Worm (Caenorhabditis elegans): Measurements from ENCODE around the gene lips-11.

The lips-11 gene

ce11 chrII:1110901-1111300 lies at the start of gene lips-11:
lips-11 (minus strand) TSS chrII:1111001.
- no peak for TF ChIP-seq W03F9.2 (tag; optimal IDR thresholded peaks at IDR 0.05)
- no peak for TF ChIP-seq dao-5 (tag; optimal IDR thresholded peaks at IDR 0.05)
- no peak for TF ChIP-seq him-1 (tag; optimal IDR thresholded peaks at IDR 0.05)

- no peak for TF ChIP-seq dao-5 (tag; optimal IDR thresholded peaks at IDR 0.05)
- no peak for TF ChIP-seq him-1 (tag; optimal IDR thresholded peaks at IDR 0.05)
- TF ChIP-seq W03F9.2 (tag; optimal IDR thresholded peaks at IDR 0.05) = no peak
These were observed 48.9 kb upstream of the lips-11 start for ce11 chrII:1159718-1160117.

- TF ChIP-seq him-1 (tag; optimal IDR thresholded peaks at IDR 0.05) = no peak
- TF ChIP-seq dao-5 (tag; optimal IDR thresholded peaks at IDR 0.05) = no peak
- no peak for TF ChIP-seq W03F9.2 (tag; optimal IDR thresholded peaks at IDR 0.05)
These were observed 46.3 kb upstream of the lips-11 start for ce11 chrII:1157135-1157534.

- TF ChIP-seq him-1 (tag; optimal IDR thresholded peaks at IDR 0.05) = no peak
- TF ChIP-seq W03F9.2 (tag; optimal IDR thresholded peaks at IDR 0.05) = no peak
- TF ChIP-seq dao-5 (tag; optimal IDR thresholded peaks at IDR 0.05) = no peak
These were observed 42.5 kb upstream of the lips-11 start for ce11 chrII:1153299-1153698.

- no peak for TF ChIP-seq W03F9.2 (tag; optimal IDR thresholded peaks at IDR 0.05)
These were observed 41.9 kb upstream of the lips-11 start for ce11 chrII:1152732-1153131.

ce11 chrII:1151810-1152209 lies 41.0 kb upstream of the lips-11 start:
- TF ChIP-seq W03F9.2 (tag; optimal IDR thresholded peaks at IDR 0.05) = no peak
- TF ChIP-seq him-1 (tag; optimal IDR thresholded peaks at IDR 0.05) = no peak
- no peak for TF ChIP-seq dao-5 (tag; optimal IDR thresholded peaks at IDR 0.05)

ce11 chrII:1149390-1149789 lies 38.6 kb upstream of the lips-11 start:
- TF ChIP-seq him-1 (tag; optimal IDR thresholded peaks at IDR 0.05) (no peak), dao-5 (tag; optimal IDR thresholded peaks at IDR 0.05) (no peak), W03F9.2 (tag; optimal IDR thresholded peaks at IDR 0.05) (no peak)

- no peak for TF ChIP-seq him-1 (tag; optimal IDR thresholded peaks at IDR 0.05)
- TF ChIP-seq dao-5 (tag; optimal IDR thresholded peaks at IDR 0.05) = no peak
- no peak for TF ChIP-seq W03F9.2 (tag; optimal IDR thresholded peaks at IDR 0.05)
These were observed 32.5 kb upstream of the lips-11 start for ce11 chrII:1143173-1143738.

- TF ChIP-seq dao-5 (tag; optimal IDR thresholded peaks at IDR 0.05) (no peak), him-1 (tag; optimal IDR thresholded peaks at IDR 0.05) (no peak), W03F9.2 (tag; optimal IDR thresholded peaks at IDR 0.05) (no peak)
These were observed 31.1 kb upstream of the lips-11 start for ce11 chrII:1141720-1142574.

ce11 chrII:1140689-1141088 lies 29.9 kb upstream of the lips-11 start, which contains the start of gene W09B6.4:
W09B6.4 (minus strand) TSS chrII:1140839.
- TF ChIP-seq dao-5 (tag; optimal IDR thresholded peaks at IDR 0.05) (no peak), W03F9.2 (tag; optimal IDR thresholded peaks at IDR 0.05) (no peak), him-1 (tag; optimal IDR thresholded peaks at IDR 0.05) (no peak)

- TF ChIP-seq W03F9.2 (tag; optimal IDR thresholded peaks at IDR 0.05) (no peak), him-1 (tag; optimal IDR thresholded peaks at IDR 0.05) (no peak), dao-5 (tag; optimal IDR thresholded peaks at IDR 0.05) (no peak)
These were observed 27.8 kb upstream of the lips-11 start for ce11 chrII:1138618-1139017.

ce11 chrII:1136485-1136884 lies 25.7 kb upstream of the lips-11 start, which contains the start of gene pod-2:
pod-2 (plus strand) TSS chrII:1136785.
- TF ChIP-seq him-1 (tag; optimal IDR thresholded peaks at IDR 0.05) = no peak
- TF ChIP-seq dao-5 (tag; optimal IDR thresholded peaks at IDR 0.05) = no peak
- no peak for TF ChIP-seq W03F9.2 (tag; optimal IDR thresholded peaks at IDR 0.05)

ce11 chrII:1133295-1133694 lies 22.5 kb upstream of the lips-11 start:
- no peak for TF ChIP-seq dao-5 (tag; optimal IDR thresholded peaks at IDR 0.05)
- TF ChIP-seq W03F9.2 (tag; optimal IDR thresholded peaks at IDR 0.05) = no peak
- no peak for TF ChIP-seq him-1 (tag; optimal IDR thresholded peaks at IDR 0.05)

ce11 chrII:1132750-1133149 lies 21.9 kb upstream of the lips-11 start:
- TF ChIP-seq dao-5 (tag; optimal IDR thresholded peaks at IDR 0.05) (no peak), W03F9.2 (tag; optimal IDR thresholded peaks at IDR 0.05) (no peak), him-1 (tag; optimal IDR thresholded peaks at IDR 0.05) (no peak)

All from whole organism, L4/young adult.